Worm (Caenorhabditis elegans): ENCODE measurements around the gene F40C5.1.
"Not testable (repeated sequence)": the region's sequence is repeated elsewhere in the genome, so short reads cannot be mapped to it uniquely, and the experiment has no call there.

F40C5.1 gene

ce11 chrV:3551765-3552164, 20.7 kb upstream of the F40C5.1 start, which contains the start of gene grl-28:
Gene grl-28, minus strand, starts transcription at chrV:3551865.
- TF ChIP-seq drap-1 (GFP tag; optimal IDR thresholded peaks at IDR 0.05) (no peak), nhr-2 (tag; optimal IDR thresholded peaks at IDR 0.05) (no peak), blmp-1 (tag; optimal IDR thresholded peaks at IDR 0.05) (no peak), lin-32 (GFP tag; optimal IDR thresholded peaks at IDR 0.05) (no peak), ham-2 (GFP tag; optimal IDR thresholded peaks at IDR 0.05) (no peak), ceh-39 (tag; optimal IDR thresholded peaks at IDR 0.05) (no peak), sem-2 (GFP tag; optimal IDR thresholded peaks at IDR 0.05) (no peak)

DNA sequence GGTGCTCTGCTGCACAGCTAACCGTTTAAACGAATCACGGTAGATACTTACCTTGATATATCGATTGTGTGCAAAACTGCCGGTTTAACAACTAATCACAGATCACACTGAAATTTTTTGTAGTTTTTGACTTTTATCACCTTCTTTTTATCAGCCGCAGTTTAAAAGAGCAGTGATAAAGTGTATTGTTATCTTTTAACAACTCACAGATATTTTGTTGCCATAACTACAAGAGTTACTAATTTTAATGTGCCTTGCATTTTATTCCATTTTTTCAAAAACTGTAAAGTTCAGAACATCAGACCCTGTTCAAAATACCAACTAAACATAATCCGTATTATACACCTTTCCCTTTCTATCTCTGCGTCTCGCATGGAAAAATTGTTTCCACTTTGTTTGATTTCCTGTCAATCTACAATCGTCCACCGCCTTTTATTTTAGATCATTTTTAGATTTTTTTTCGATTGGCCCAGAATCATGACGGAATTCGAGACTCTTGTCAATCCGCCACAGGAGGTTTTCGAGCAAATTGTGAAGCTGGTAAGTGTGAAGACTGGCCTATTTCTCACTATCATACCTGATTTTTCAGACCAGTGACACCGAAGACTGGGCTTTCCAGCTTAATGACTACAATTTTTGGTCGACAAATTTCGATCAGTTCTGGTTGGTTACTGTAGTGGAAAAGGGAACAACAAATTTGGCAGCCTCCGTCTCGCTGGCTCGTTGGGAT, 19.6 kb upstream of the F40C5.1 start, which contains the start of gene T24A6.20:
Gene T24A6.20 (plus strand): TSS at position 395 of the 730 bp plus-strand sequence.
- TF ChIP-seq ceh-39 (tag; optimal IDR thresholded peaks at IDR 0.05) (peak; percentile 5), lin-13 (tag; optimal IDR thresholded peaks at IDR 0.05) (no peak)

- TF ChIP-seq snpc-4 (tag; optimal IDR thresholded peaks at IDR 0.05) (no peak), ceh-83 (GFP tag; optimal IDR thresholded peaks at IDR 0.05) (no peak), ceh-39 (tag; optimal IDR thresholded peaks at IDR 0.05) (no peak)
Measured at ce11 chrV:3554869-3555268, 17.6 kb upstream of the F40C5.1 start, which contains the start of gene grl-29. Gene grl-29, minus strand, starts transcription at chrV:3555236.

ce11 chrV:3555986-3556385, 16.5 kb upstream of the F40C5.1 start, which contains the start of gene grl-30:
Gene grl-30, plus strand, starts transcription at chrV:3556286.
- TF ChIP-seq bed-3 (GFP tag; optimal IDR thresholded peaks at IDR 0.05) (no peak), unc-39 (tag; optimal IDR thresholded peaks at IDR 0.05) (no peak), drap-1 (GFP tag; optimal IDR thresholded peaks at IDR 0.05) (no peak), zip-8 (tag; optimal IDR thresholded peaks at IDR 0.05) (peak; percentile 20), ceh-43 (GFP tag; optimal IDR thresholded peaks at IDR 0.05) (no peak), ces-1 (GFP tag; optimal IDR thresholded peaks at IDR 0.05) (no peak), lin-13 (tag; optimal IDR thresholded peaks at IDR 0.05) (no peak), nhr-2 (tag; optimal IDR thresholded peaks at IDR 0.05) (no peak), blmp-1 (tag; optimal IDR thresholded peaks at IDR 0.05) (no peak)

DNA sequence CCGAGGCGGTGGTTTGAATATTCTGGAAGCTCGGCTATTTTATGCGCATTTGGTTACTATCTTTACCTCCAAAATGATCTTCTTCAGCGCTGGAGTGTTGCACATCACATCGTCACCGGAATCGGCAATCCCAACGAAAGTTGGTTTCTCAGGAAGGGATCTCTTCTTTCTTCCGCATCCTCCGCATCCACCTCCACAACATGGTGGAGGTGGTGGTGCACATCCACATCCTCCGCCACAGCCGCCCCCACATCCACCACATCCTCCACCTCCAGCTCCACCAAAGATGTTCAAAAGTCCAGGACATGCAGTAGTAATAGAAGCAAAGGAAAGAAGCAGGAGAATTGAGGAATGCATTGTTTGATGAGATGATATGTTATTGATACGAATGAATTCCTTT, 15.1 kb upstream of the F40C5.1 start, which contains the start of gene grl-31:
Gene grl-31 (minus strand): TSS at position 357 of the 400 bp plus-strand sequence.
- no peak for TF ChIP-seq unc-39 (tag; optimal IDR thresholded peaks at IDR 0.05)
- TF ChIP-seq flh-1 (GFP tag; optimal IDR thresholded peaks at IDR 0.05), result no peak
- TF ChIP-seq sptf-1 (tag; optimal IDR thresholded peaks at IDR 0.05), result no peak
- TF ChIP-seq sem-2 (GFP tag; optimal IDR thresholded peaks at IDR 0.05), result no peak
- TF ChIP-seq nhr-76 (tag; optimal IDR thresholded peaks at IDR 0.05), result no peak

ce11 chrV:3558744-3559143, 13.8 kb upstream of the F40C5.1 start, which contains the start of gene T24A6.1:
Gene T24A6.1, plus strand, starts transcription at chrV:3559044.
- TF ChIP-seq sptf-1, lin-13, nhr-28 (tag; optimal IDR thresholded peaks at IDR 0.05): not testable (repeated sequence)

ce11 chrV:3562824-3563223, 9.7 kb upstream of the F40C5.1 start, which contains the start of gene T24A6.16:
Gene T24A6.16, minus strand, starts transcription at chrV:3562924.
- TF ChIP-seq hlh-1 (tag; optimal IDR thresholded peaks at IDR 0.05); lsy-2 (tag; optimal IDR thresholded peaks at IDR 0.05); bed-3 (GFP tag; optimal IDR thresholded peaks at IDR 0.05): not testable (repeated sequence)

- not testable (repeated sequence) for TF ChIP-seq mab-5, nhr-237, unc-39 (tag; optimal IDR thresholded peaks at IDR 0.05)
Measured at ce11 chrV:3564335-3564734, 8.2 kb upstream of the F40C5.1 start, which contains the start of gene T24A6.17. Gene T24A6.17, minus strand, starts transcription at chrV:3564435.
